1 worm cellular context compared by ENCODE assay signal in genomic region chrV:17870569-17870968, ce11.
TF ChIP-seq lines count a peak whose summit lies in the region.

Gene csn-1 (minus strand): TSS chrV:17870651.

TF ChIP-seq in whole organism, L1 larva, 84 proteins besides CTCF, POLR2A, EP300 and RAD21 (continued from another document):
- TF ChIP-seq mep-1 (tag; optimal IDR thresholded peaks at IDR 0.05; lab: Kevin White, UChicago): no peak
- TF ChIP-seq ceh-82 (tag; optimal IDR thresholded peaks at IDR 0.05; lab: Kevin White, UChicago): peak in 2 of 3 experiments; percentile 32 to 33
